Fruit fly (Drosophila melanogaster): ENCODE measurements around the gene CG15317.
A peak's percentile ranks its signal among the peaks of the same experiment; 100 is the strongest.

Gene CG15317

DNA sequence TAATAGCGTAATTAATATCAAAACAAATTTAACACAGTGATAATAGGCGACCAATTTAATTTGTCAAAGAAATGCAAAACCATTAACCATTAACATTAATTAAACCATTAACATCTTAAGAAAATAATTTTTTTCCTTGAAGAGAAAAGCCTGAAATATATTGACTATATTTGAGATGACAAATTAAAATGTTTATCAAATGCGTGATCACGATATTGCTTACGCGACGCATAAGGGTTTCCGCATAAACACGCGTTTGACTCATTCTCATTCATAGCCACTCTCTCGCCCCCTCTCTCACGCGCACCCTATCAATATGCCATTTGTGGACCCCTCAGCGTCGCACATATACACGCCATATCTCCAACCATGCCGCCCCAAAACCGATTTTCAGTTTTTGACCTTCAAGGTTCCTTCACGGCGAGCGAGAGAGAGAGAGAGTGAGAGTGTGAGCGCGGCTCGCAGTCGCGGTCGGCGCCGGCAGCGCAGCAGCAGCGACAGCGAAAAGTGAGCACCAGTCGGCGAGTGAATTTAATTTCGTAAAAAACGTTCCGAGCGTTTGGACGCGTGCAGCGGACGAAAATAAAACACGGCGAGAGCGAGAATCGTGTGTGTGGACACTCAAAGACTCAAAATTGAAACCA is 29.1 kb upstream of the CG15317 start, which contains the start of gene Hex-A (continued):
- TF ChIP-seq NC2β (GFP tag; optimal IDR thresholded peaks at IDR 0.05) (peak; percentile 84), CG12071 (GFP tag; optimal IDR thresholded peaks at IDR 0.05) (peak; percentile 94), fru (optimal IDR thresholded peaks at IDR 0.05) (no peak), twi (tag; optimal IDR thresholded peaks at IDR 0.05) (peak; percentile 95), CG13624 (GFP tag; optimal IDR thresholded peaks at IDR 0.05) (peak; percentile 96), Atf6 (GFP tag; IDR thresholded peaks at IDR 0.05) (peak; percentile 95), Fer3 (tag; optimal IDR thresholded peaks at IDR 0.05) (peak; percentile 97), CG9727 (GFP tag; optimal IDR thresholded peaks at IDR 0.05) (peak; percentile 98), crc (GFP tag; optimal IDR thresholded peaks at IDR 0.05) (peak; percentile 93), CG31224 (GFP tag; IDR thresholded peaks at IDR 0.05) (peak; percentile 85), dm (GFP tag; optimal IDR thresholded peaks at IDR 0.05) (peak; percentile 84), Mes4 (GFP tag; optimal IDR thresholded peaks at IDR 0.05) (peak; percentile 88), Fer1 (GFP tag; optimal IDR thresholded peaks at IDR 0.05) (peak; percentile 99), CG11085 (GFP tag; IDR thresholded peaks at IDR 0.05) (peak; percentile 66), rib (GFP tag; IDR thresholded peaks at IDR 0.05) (peak; percentile 95), CG4617 (GFP tag; optimal IDR thresholded peaks at IDR 0.05; ENCODE audit: borderline replicate concordance) (peak; percentile 60), Doc3 (GFP tag; IDR thresholded peaks at IDR 0.05; ENCODE audit: partially characterized antibody) (no peak), CG4820 (GFP tag; optimal IDR thresholded peaks at IDR 0.05) (peak; percentile 100), Sry-δ (GFP tag; optimal IDR thresholded peaks at IDR 0.05) (peak; percentile 62), kah (GFP tag; optimal IDR thresholded peaks at IDR 0.05) (peak; percentile 92), CG12769 (tag; optimal IDR thresholded peaks at IDR 0.05) (peak; percentile 94), Fer2 (tag; optimal IDR thresholded peaks at IDR 0.05) (peak; percentile 96), Ssrp (tag; optimal IDR thresholded peaks at IDR 0.05) (peak; percentile 97), ken (GFP tag; IDR thresholded peaks at IDR 0.05) (peak; percentile 80), danr (GFP tag; IDR thresholded peaks at IDR 0.05) (peak; percentile 84), CG4282 (GFP tag; optimal IDR thresholded peaks at IDR 0.05) (peak; percentile 35), tin (GFP tag; optimal IDR thresholded peaks at IDR 0.05) (peak; percentile 92), CG4424 (GFP tag; optimal IDR thresholded peaks at IDR 0.05) (peak; percentile 92), CG4328 (GFP tag; optimal IDR thresholded peaks at IDR 0.05) (peak; percentile 99), CrebB (tag; optimal IDR thresholded peaks at IDR 0.05) (peak; percentile 97), knrl (GFP tag; IDR thresholded peaks at IDR 0.05; ENCODE audit: partially characterized antibody) (no peak), HHEX (GFP tag; optimal IDR thresholded peaks at IDR 0.05) (peak; percentile 96), D19B (GFP tag; optimal IDR thresholded peaks at IDR 0.05) (peak; percentile 86), crol (GFP tag; IDR thresholded peaks at IDR 0.05) (peak; percentile 97), Nf-YA (GFP tag; IDR thresholded peaks at IDR 0.05) (peak; percentile 77), hbn (GFP tag; IDR thresholded peaks at IDR 0.05; ENCODE audit: partially characterized antibody) (no peak), run (tag; optimal IDR thresholded peaks at IDR 0.05) (peak; percentile 97), CG18262 (tag; optimal IDR thresholded peaks at IDR 0.05) (peak; percentile 98), CG4730 (GFP tag; IDR thresholded peaks at IDR 0.05) (peak; percentile 71), Aef1 (GFP tag; IDR thresholded peaks at IDR 0.05) (peak; percentile 86), Dref (GFP tag; IDR thresholded peaks at IDR 0.05) (no peak), Blimp-1 (GFP tag; optimal IDR thresholded peaks at IDR 0.05) (peak; percentile 94), B-H1 (GFP tag; IDR thresholded peaks at IDR 0.05) (peak; percentile 86), tna (GFP tag; IDR thresholded peaks at IDR 0.05; ENCODE audit: partially characterized antibody) (no peak; the same call in 1 of the 2 replicates), CG3995 (GFP tag; optimal IDR thresholded peaks at IDR 0.05) (peak; percentile 79), NK7.1 (GFP tag; optimal IDR thresholded peaks at IDR 0.05) (peak; percentile 93), al (GFP tag; IDR thresholded peaks at IDR 0.05) (peak; percentile 84), btn (GFP tag; optimal IDR thresholded peaks at IDR 0.05) (peak; percentile 81), CG12391 (tag; optimal IDR thresholded peaks at IDR 0.05) (peak; percentile 99), Rx (GFP tag; IDR thresholded peaks at IDR 0.05) (peak; percentile 76), Chrac-16 (GFP tag; optimal IDR thresholded peaks at IDR 0.05) (peak; percentile 79)

Data from whole organism, embryonic.